Fruit fly (Drosophila melanogaster) ovary, adult (tissue): ENCODE results near the gene mRpL19.

Experiments
- CG17801 ChIP-seq: fragments of 200-800 bp; optimal IDR thresholded peaks from 2 replicates; lab custom pipeline; 2019; ENCODE audit warnings: missing biosample characterization, mild to moderate bottlenecking, missing genetic modification characterization, moderate library complexity; ENCODE audit not compliant: partially characterized antibody

The mRpL19 gene

DNA sequence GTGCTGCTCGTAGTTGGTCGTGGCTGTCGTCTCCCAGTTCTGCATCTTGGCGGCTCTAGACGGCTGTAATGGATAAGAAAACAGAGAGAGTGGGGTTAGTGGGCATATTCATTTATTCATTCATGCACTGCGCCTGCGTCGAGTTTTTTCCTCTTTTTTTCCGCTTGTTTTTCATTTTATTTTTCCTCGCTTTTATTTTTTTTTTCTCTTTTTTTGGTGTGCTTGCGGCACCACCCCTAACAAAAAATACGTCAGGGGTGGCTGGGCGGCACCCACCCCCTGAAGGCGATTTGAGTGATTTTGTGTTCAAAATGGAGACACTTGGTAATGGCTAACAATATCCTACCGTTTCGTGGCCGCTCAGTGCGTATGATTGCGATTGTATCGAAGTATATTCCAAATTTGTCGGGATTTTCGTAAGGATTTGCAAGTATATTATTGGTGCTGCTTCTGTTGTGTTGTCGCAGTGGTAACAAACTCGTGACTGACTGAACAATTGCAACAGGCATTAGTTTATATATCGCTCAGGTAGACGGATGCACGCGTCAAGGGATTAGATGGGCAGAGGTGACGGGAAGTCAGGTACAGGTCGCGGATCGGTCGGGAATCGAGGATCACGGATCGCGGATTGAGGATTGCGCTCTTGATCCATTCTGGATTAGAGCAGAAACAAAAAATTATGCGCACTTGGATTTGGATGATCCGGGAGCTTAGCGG is 20.4 kb downstream of the mRpL19 start:
- no peak for TF ChIP-seq CG17801 (GFP tag; lab: Kevin White, UChicago)

DNA sequence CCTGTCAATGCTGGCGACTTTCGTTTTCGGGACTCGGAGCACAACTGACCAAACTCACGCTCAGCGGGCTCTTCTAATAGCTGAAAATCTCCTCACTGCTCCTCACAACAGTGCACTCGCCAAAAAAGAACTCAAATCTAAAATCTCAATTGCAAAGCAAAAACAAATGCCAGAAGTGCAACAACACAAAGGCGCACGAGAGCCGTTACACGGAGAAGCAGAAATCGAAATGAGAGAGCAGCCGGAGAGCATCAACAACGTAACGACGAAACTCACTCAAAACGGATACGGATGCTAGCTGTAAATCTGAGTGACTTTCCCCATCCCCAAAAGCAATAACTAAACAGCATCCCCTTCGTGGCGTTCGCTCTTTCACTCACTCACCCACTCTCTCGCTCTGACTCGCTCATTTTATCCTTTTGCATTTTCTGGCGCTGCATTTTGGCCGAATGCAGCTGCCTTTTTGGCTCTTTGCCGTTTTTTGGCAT is 23.9 kb downstream of the mRpL19 start, which contains the start of gene hb:
Gene hb, minus strand, starts transcription at position 51 of the 488 bp plus-strand sequence.
- TF ChIP-seq CG17801 (GFP tag; lab: Kevin White, UChicago): no peak

DNA sequence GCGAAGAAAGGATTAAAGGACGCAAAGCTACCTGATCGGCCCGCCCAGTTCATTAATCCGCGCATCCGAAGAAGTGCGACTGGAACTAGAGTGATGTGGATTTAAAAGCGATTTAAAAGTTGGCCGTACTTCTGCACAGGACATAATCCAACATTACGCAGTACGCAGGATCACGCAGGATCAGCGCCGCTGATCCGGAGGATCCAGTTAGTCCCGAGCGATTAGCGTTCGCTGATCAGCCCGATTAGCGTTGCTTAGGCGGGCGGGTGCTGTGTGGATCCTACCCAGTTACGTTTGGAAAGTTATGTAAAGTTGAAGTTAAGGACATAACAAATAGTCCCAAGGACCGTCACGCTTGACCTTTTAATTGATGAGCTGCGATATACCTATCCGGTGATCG is 25.3 kb downstream of the mRpL19 start:
- TF ChIP-seq CG17801 (GFP tag; lab: Kevin White, UChicago): no peak

DNA sequence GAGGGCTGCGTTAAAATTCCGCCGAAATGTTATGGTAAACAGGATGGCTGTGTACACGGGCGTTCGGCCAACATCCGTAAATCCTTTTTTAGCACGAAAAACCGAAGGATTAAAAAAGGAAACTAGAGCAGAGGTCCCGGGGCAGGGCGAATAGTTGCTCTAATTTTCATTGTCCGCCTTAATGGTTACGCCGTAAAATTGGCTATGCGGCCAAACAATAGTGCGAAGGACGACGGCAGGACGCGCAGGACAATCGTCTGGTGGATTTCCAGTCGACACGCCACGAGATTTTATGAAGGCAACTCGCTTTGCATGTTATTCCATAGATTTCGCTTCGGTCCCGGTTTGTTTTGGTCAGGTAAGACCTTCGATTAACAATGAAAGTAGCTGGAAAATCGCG is 26.8 kb downstream of the mRpL19 start:
- TF ChIP-seq CG17801 (GFP tag; lab: Kevin White, UChicago): no peak

DNA sequence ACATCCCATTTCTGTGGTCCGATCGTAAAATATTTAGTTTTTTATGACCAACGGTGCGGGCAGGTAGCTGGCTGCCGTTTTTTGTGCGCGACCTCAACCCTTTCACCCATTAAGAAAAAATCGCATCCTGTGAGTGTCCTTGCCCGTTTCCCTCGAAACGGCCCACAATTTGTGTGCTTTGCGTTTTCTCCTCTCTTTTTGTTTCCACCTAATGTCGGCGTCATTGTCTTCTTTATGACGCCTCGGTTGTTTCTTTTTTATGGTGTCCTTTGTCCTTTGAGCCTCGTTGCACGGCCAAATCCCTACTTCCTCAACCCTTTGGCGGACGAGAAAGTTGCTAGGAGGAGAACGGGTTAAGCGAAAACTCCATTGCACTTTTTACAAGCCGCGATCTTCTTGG is 27.3 kb downstream of the mRpL19 start:
- no peak for TF ChIP-seq CG17801 (GFP tag; lab: Kevin White, UChicago)

DNA sequence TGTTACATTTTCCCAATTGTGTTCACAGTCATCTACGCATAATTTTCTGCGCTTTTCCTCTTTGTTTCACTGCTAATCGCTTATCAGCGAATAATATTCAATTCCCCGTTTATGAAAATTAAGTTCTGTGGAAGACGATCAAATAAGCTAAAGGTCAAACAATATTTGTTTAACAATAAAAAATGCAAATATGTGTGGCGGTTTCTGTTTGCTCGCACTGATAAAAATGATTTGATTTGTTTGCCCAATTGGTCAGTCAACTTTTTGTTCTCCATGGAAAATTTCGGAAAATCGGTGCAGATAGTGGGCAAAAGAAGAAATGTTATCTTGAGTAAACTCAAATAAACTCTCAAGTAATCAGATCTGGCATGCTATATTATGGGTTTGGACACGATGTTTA is 30.8 kb downstream of the mRpL19 start:
- TF ChIP-seq CG17801 (GFP tag; lab: Kevin White, UChicago): no peak

DNA sequence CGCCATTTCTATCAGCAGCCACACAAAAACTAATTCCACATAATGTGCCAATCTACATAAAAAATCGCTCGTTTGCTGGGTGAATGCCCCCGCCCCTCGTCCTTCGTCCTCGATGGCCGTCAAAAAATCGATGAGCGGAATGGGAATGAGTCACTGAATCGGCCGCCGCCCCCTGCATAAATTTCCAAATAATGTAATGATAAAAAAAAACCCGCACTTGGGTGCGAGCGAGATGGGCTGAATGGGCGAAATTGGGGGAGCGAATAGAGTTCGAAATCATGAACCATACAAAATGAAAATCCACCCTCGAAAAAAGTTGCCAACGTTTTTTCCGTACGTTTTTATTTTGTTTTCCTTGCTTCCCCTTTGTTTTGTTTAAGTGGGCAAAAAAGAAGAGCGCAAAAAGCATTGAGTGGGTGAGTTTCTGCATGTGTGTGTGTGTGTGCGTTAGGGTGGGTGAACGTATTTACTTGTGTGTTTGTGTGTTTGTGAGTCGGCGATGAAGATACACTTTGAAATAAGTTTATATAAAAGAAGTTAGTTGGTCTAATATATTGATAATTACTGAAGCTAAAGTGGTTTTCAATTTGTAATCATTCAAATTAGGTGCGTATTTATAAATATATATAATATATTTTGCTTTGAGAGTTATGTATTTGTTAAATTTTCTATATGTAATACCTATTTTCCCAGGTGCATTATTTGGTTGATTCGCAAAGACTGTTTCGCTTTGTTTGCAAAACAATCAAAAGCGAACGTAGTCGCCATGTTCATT is 31.6 kb downstream of the mRpL19 start:
- no peak for TF ChIP-seq CG17801 (GFP tag; lab: Kevin White, UChicago)

DNA sequence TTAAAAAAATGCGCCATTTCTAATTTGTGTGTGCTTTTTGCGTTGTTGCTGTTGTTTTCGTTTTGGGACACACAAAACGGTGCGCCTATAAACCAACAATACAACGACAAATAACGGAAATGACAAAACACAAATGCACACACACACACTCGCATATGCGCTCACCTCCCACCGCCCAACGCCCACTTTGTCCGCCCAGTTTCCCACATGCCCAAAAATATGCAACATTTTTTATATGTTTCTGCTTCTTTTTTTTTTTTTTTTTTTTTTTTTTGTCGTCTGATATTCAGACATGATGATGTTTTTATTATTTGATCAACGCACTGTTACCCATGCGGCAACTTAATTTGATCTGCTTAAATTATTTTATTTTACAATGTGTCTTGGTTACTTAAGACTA is 33.3 kb downstream of the mRpL19 start:
- TF ChIP-seq CG17801 (GFP tag; lab: Kevin White, UChicago): no peak

DNA sequence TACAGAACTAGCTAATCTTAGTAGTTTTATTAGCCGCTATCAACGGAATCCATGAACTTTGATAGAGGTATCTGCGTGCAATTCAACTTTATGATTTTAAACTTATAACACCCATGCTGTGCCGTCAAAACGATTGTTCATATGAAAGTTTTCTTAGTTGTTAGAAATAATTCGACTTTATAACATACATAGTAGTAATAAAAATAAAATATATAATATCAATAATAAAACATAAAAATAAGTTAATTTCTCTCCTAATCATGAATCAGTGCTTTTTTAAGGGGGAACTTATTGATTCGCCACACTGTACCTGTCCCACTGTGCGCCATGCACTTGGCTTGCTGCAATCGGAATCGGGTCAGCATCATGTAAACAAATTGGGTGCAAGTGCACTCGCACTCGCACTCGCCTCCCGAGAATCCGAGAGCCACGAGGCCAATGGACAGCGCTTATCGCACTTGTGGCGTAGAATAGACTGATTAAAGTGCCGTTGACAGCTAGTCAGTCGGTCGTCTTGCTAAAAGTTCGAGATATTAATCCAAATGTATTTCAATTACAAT is 38.1 kb downstream of the mRpL19 start:
- TF ChIP-seq CG17801 (GFP tag; lab: Kevin White, UChicago): no peak

DNA sequence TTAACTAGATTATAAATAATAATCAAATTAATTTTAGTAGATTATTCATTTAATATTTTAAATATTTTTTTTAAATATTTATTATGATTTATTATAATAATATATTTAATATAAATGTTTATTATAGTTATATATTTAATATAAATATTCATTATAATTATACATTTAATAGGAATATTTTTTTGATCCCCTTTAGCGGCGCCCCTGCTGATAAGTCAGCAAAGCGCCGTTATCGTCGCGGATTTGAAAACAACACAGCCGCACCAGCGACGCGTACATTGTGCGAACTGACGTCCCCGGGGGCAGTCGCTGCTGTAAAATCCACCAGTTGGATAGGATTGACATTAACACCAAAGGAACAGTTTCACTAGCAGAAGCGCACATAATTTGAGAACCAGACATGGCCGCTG is 38.8 kb downstream of the mRpL19 start, which contains the start of gene CG8112:
Gene CG8112, plus strand, starts transcription at position 212 of the 410 bp plus-strand sequence.
- TF ChIP-seq CG17801 (GFP tag; lab: Kevin White, UChicago): peak; percentile 76

DNA sequence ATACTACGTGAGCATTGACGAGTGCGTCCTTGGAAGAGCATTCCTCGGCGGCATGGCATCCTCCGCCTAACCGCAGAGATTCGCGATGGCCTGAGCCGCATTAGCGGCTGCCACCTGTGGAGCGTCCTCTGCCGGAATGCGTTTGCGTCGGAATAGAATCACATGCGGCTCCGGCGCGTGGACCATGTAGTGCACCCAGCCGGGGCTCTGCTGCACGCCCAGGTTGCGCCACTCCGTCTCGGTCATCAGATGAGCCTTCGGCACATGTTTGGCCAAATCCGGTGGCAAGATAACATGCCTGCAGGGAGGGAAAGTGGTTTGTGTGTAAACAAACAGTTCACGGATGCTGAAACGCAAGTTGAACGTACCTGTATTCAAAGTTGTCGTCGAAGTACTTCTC is 41.5 kb downstream of the mRpL19 start:
- TF ChIP-seq CG17801 (GFP tag; lab: Kevin White, UChicago): no peak

DNA sequence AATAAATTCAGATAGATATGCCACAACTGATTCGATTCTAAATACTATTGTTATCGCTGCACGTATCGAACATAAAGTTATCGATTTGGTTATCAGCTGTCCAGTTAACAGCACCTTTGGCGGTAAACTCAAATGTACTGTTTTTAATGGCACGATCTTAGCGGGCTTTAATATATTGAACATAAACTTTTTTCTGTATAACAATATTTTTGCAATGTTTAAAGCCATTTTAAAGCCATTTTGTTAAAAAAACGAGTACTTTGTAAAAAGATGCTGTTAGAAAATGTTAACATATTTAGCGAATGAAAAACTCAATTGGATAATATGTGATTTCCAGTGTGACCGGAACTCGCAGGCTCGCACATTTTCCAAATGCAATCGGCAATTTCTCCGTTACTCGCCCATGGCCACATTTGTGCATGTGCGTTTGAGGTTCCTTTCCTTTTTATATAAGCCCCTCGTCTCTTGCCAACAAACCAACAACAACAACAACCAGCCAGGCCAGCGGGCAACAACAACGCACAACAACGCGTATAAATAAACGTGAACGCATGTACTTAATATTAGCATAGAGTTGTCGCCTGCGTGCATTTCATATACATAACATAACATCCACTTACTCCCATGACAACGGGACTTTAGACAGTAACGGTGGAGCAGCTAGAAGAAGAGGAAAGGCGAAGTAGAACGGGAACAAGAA is 42.1 kb downstream of the mRpL19 start, which contains the start of gene TMEM216:
Gene TMEM216, plus strand, starts transcription at position 393 of the 700 bp plus-strand sequence.
- peak; percentile 2 for TF ChIP-seq CG17801 (GFP tag; lab: Kevin White, UChicago)

DNA sequence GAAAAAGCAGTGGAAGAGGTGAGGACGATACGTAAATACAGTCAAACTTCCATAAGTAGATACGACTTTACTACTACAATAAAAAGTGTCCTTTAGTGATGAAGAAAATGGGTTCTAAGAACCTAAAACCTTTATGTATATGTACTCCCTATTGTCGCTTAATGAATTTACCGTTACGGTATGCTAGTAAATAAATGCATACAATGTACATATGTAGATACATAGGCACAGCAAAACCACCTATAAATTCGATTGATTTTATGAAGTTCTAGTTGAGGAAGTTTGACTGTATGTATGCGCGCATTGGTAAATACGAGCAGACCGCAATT is 42.6 kb downstream of the mRpL19 start:
- no peak for TF ChIP-seq CG17801 (GFP tag; lab: Kevin White, UChicago)

DNA sequence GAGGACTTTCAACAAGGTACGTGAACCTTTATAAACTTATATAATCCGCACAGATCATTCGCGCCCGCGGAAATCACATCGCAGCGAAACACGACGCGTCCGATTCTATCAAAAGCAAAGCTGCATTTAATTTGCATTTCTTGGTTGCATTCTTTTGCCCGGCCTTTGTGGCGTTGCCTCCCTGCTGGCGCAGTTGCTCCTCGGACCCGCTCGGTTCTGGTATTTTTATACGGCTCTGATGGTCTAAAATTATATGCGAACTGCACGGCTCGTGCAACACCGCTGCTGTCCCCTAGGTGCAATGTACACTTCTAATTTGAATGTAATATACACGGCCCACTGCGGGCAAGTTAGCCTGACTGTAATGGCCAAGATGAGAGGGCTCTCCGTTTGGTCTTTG is 44.4 kb downstream of the mRpL19 start, which contains the start of gene Cks85A:
Gene Cks85A, minus strand, starts transcription at position 101 of the 400 bp plus-strand sequence.
- TF ChIP-seq CG17801 (GFP tag; lab: Kevin White, UChicago): no peak

DNA sequence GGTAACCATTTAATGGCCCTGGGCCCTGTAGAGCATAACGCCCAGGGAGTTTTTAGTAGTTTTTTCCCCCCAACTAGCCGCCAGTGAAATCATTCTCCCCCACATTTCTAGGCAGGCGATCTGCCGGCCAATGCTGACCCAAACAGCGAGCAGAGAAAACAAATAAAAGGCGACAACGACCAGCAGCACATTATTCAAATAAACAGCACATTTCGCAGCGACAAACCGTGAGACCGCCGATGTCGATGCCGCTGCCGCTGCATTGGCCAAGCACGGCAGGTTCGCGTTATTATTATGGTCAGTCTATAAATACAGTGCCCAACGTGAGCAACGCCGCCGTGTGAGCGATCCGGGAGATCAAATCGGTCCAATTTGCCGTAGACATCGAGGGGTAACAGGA is 45.0 kb downstream of the mRpL19 start, which contains the start of gene CG11760:
Gene CG11760, plus strand, starts transcription at position 301 of the 400 bp plus-strand sequence.
- no peak for TF ChIP-seq CG17801 (GFP tag; lab: Kevin White, UChicago)
